Worm (Caenorhabditis elegans): ENCODE data around the gene nhr-204.

DNA sequence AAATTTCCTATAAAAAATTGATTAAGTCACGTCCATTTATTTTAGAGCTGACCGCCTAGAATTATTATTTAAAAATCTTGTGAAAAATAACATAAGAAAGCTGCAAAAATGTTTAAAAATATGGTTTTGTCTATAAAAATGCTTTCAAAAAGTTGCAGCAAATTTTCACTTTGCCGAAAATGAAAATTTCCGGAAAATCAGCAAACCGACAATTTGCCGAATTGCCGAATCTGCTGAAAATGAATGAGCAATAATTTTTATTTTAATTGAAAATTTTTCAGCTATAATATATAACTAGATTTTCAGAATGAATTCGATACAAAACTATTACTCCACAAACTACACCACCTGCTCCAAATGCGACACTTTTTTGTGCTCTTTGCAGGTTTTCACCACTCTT is 41.8 kb downstream of the nhr-204 start, which contains the start of gene srh-78:
- no peak for TF ChIP-seq nhr-76 (tag; optimal IDR thresholded peaks at IDR 0.05)
- TF ChIP-seq nhr-11 (tag; optimal IDR thresholded peaks at IDR 0.05), result no peak
- no peak for TF ChIP-seq skn-1 (tag; optimal IDR thresholded peaks at IDR 0.05)
- no peak for TF ChIP-seq nhr-23 (tag; optimal IDR thresholded peaks at IDR 0.05)
- TF ChIP-seq elt-3 (tag; optimal IDR thresholded peaks at IDR 0.05), result no peak
- TF ChIP-seq daf-12 (tag; optimal IDR thresholded peaks at IDR 0.05), result no peak
- no peak for TF ChIP-seq ztf-4 (tag; optimal IDR thresholded peaks at IDR 0.05)
